Fruit fly (Drosophila melanogaster) whole organism, embryonic: ENCODE data around the gene CG12522.

Experiments
- Asciz ChIP-seq: fragments of 200-800 bp; sonication (Bioruptor generic); optimal IDR thresholded peaks from 2 replicates; lab custom pipeline; 2017; ENCODE audit warnings: missing biosample characterization, mild to moderate bottlenecking, missing genetic modification characterization, missing genetic modification reagents
- Bdp1 ChIP-seq: fragments of 200-800 bp; sonication (Bioruptor generic); optimal IDR thresholded peaks from 3 replicates; lab custom pipeline; 2016; ENCODE audit warnings: missing biosample characterization, missing genetic modification characterization
- CG10274 ChIP-seq: fragments of 200-800 bp; sonication (Bioruptor generic); optimal IDR thresholded peaks from 3 replicates; lab custom pipeline; 2017; ENCODE audit warnings: missing biosample characterization, mild to moderate bottlenecking, missing genetic modification characterization
- CG11093 ChIP-seq: fragments of 200-800 bp; sonication (Bioruptor generic); IDR thresholded peaks from 3 replicates; pipeline ENCODE4 v1.3.6; 2022; ENCODE audit warnings: missing biosample characterization, missing genetic modification characterization
- CG1233 ChIP-seq: fragments of 200-800 bp; sonication (Bioruptor generic); optimal IDR thresholded peaks from 4 replicates; lab custom pipeline; 2018; ENCODE audit warnings: missing biosample characterization, mild to moderate bottlenecking, missing genetic modification characterization
- CG15479 ChIP-seq: fragments of 200-800 bp; sonication (Bioruptor generic); optimal IDR thresholded peaks from 3 replicates; lab custom pipeline; 2019; ENCODE audit warnings: missing biosample characterization, mild to moderate bottlenecking, missing genetic modification characterization, moderate library complexity
- CG16813 ChIP-seq: fragments of 200-800 bp; sonication (Bioruptor generic); IDR thresholded peaks from 3 replicates; pipeline ENCODE4 v1.3.6; 2022; ENCODE audit warnings: missing biosample characterization, missing genetic modification characterization; ENCODE audit not compliant: partially characterized antibody
- CG17186 ChIP-seq: fragments of 200-800 bp; sonication (Bioruptor generic); optimal IDR thresholded peaks from 3 replicates; lab custom pipeline; 2017; ENCODE audit warnings: missing biosample characterization, missing genetic modification reagents, missing genetic modification characterization
- CG17328 ChIP-seq: fragments of 200-800 bp; sonication (Bioruptor generic); IDR thresholded peaks from 2 replicates; pipeline ENCODE4 v1.3.6; 2022; ENCODE audit warnings: missing biosample characterization, missing genetic modification characterization
- CG18599 ChIP-seq: fragments of 200-800 bp; sonication (Bioruptor generic); optimal IDR thresholded peaks from 3 replicates; lab custom pipeline; 2017; ENCODE audit warnings: missing biosample characterization, missing genetic modification characterization, mild to moderate bottlenecking, moderate library complexity, missing genetic modification reagents
- CG2199 ChIP-seq: fragments of 200-800 bp; sonication (Bioruptor generic); IDR thresholded peaks from 3 replicates; pipeline ENCODE4 v1.3.6; 2022; ENCODE audit warnings: missing biosample characterization, missing genetic modification characterization
- CG2678 ChIP-seq: fragments of 200-800 bp; sonication (Bioruptor generic); optimal IDR thresholded peaks from 3 replicates; lab custom pipeline; 2019; ENCODE audit warnings: missing biosample characterization, mild to moderate bottlenecking, missing genetic modification characterization, moderate library complexity
- CG2712 ChIP-seq: fragments of 200-800 bp; optimal IDR thresholded peaks from 3 replicates; lab custom pipeline; 2019; ENCODE audit warnings: missing biosample characterization, mild to moderate bottlenecking, missing genetic modification characterization, moderate library complexity
- CG4360 ChIP-seq: fragments of 200-800 bp; sonication (Bioruptor generic); IDR thresholded peaks from 2 replicates; pipeline ENCODE4 v1.3.6; 2022; ENCODE audit warnings: missing biosample characterization, missing genetic modification characterization
- CG4617 ChIP-seq: fragments of 200-800 bp; sonication (Bioruptor generic); optimal IDR thresholded peaks from 3 replicates; lab custom pipeline; 2016; ENCODE audit warnings: missing biosample characterization, missing genetic modification characterization, borderline replicate concordance
- CG4820 ChIP-seq: fragments of 200-800 bp; sonication (Bioruptor generic); optimal IDR thresholded peaks from 3 replicates; lab custom pipeline; 2016; ENCODE audit warnings: missing biosample characterization, missing genetic modification characterization
- CG5245 ChIP-seq: fragments of 200-800 bp; sonication (Bioruptor generic); optimal IDR thresholded peaks from 3 replicates; lab custom pipeline; 2016; ENCODE audit warnings: missing biosample characterization, missing genetic modification characterization
- CG8290 ChIP-seq, 3 experiments: fragments of 200-800 bp; sonication (Bioruptor generic); optimal IDR thresholded peaks; 2 replicates each; lab custom pipeline; 2016 to 2019; ENCODE audit warnings: missing biosample characterization in 3 of 3, missing genetic modification characterization in 3 of 3, mild to moderate bottlenecking in 2 of 3, moderate library complexity in 1 of 3
- CG8359 ChIP-seq: fragments of 200-800 bp; sonication (Bioruptor generic); optimal IDR thresholded peaks from 2 replicates; lab custom pipeline; 2017; ENCODE audit warnings: missing biosample characterization, mild to moderate bottlenecking, missing genetic modification characterization, borderline replicate concordance
- Dad ChIP-seq: fragments of 200-800 bp; sonication (Bioruptor generic); optimal IDR thresholded peaks from 3 replicates; lab custom pipeline; 2016; ENCODE audit warnings: missing biosample characterization, missing genetic modification characterization
- Dip3 ChIP-seq: fragments of 200-800 bp; sonication (Bioruptor generic); optimal IDR thresholded peaks from 3 replicates; lab custom pipeline; 2016; ENCODE audit warnings: missing biosample characterization, missing genetic modification characterization
- Eip74EF ChIP-seq, 2 experiments: fragments of 200-800 bp in 1 of 2; fragments of >200 bp in 1 of 2; sonication (Bioruptor generic) in 1 of 2; optimal IDR thresholded peaks; 2 replicates each; lab custom pipeline; 2017 to 2019; ENCODE audit warnings: missing biosample characterization in 2 of 2, missing genetic modification characterization in 2 of 2, mild to moderate bottlenecking in 1 of 2, moderate library complexity in 1 of 2
- Gug ChIP-seq: fragments of 200-800 bp; sonication (Bioruptor generic); IDR thresholded peaks from 4 replicates; pipeline ENCODE4 v1.3.6; 2022; ENCODE audit warnings: missing biosample characterization, missing genetic modification characterization
- HLHmδ ChIP-seq: fragments of 200-800 bp; sonication (Bioruptor generic); optimal IDR thresholded peaks from 2 replicates; lab custom pipeline; 2018; ENCODE audit warnings: missing biosample characterization, mild to moderate bottlenecking, missing genetic modification characterization, moderate library complexity
- Jarid2 ChIP-seq: fragments of 200-800 bp; sonication (Bioruptor generic); optimal IDR thresholded peaks from 3 replicates; lab custom pipeline; 2017; ENCODE audit warnings: mild to moderate bottlenecking, missing biosample characterization, missing genetic modification reagents, missing genetic modification characterization
- MTF-1 ChIP-seq: fragments of 200-800 bp; sonication (Bioruptor generic); optimal IDR thresholded peaks from 2 replicates; lab custom pipeline; 2018; ENCODE audit warnings: missing biosample characterization, mild to moderate bottlenecking, missing genetic modification characterization, borderline replicate concordance
- Mrtf ChIP-seq: fragments of 200-800 bp; sonication (Bioruptor generic); IDR thresholded peaks from 3 replicates; pipeline ENCODE4 v1.3.6; 2022; ENCODE audit warnings: missing biosample characterization, missing genetic modification characterization
- Myb ChIP-seq: fragments of 200-800 bp; sonication (Bioruptor generic); optimal IDR thresholded peaks from 2 replicates; lab custom pipeline; 2016; ENCODE audit warnings: missing biosample characterization, missing genetic modification characterization
- Sox102F ChIP-seq: fragments of 200-800 bp; sonication (Bioruptor generic); optimal IDR thresholded peaks from 2 replicates; lab custom pipeline; 2018; ENCODE audit warnings: missing biosample characterization, mild to moderate bottlenecking, missing genetic modification characterization, moderate library complexity
- al ChIP-seq: fragments of 200-800 bp; sonication (Bioruptor generic); IDR thresholded peaks from 2 replicates; pipeline ENCODE4 v1.3.6; 2022; ENCODE audit warnings: missing biosample characterization, missing genetic modification characterization
- bbx ChIP-seq: fragments of 200-800 bp; sonication (Bioruptor generic); IDR thresholded peaks from 2 replicates; pipeline ENCODE4 v1.3.6; 2022; ENCODE audit warnings: missing biosample characterization, missing genetic modification characterization; ENCODE audit not compliant: partially characterized antibody
- chn ChIP-seq: fragments of 200-800 bp; sonication (Bioruptor generic); optimal IDR thresholded peaks from 2 replicates; lab custom pipeline; 2016; ENCODE audit warnings: missing biosample characterization, missing genetic modification characterization
- cwo ChIP-seq: fragments of 200-800 bp; sonication (Bioruptor generic); optimal IDR thresholded peaks from 3 replicates; lab custom pipeline; 2017; ENCODE audit warnings: missing biosample characterization, missing genetic modification characterization, mild to moderate bottlenecking, moderate library complexity, missing genetic modification reagents
- dan ChIP-seq: fragments of 200-800 bp; sonication (Bioruptor generic); IDR thresholded peaks from 2 replicates; pipeline ENCODE4 v1.3.6; 2022; ENCODE audit warnings: missing biosample characterization, missing genetic modification characterization
- dmrt11E ChIP-seq: fragments of 200-800 bp; sonication (Bioruptor generic); optimal IDR thresholded peaks from 3 replicates; lab custom pipeline; 2018; ENCODE audit warnings: missing biosample characterization, mild to moderate bottlenecking, missing genetic modification characterization, moderate library complexity
- grau ChIP-seq: fragments of 200-800 bp; optimal IDR thresholded peaks from 3 replicates; lab custom pipeline; 2019; ENCODE audit warnings: missing biosample characterization, mild to moderate bottlenecking, missing genetic modification characterization, moderate library complexity
- gsb-n ChIP-seq: fragments of 200-800 bp; sonication (Bioruptor generic); optimal IDR thresholded peaks from 3 replicates; lab custom pipeline; 2018; ENCODE audit warnings: missing biosample characterization, mild to moderate bottlenecking, missing genetic modification characterization
- h ChIP-seq: fragments of >200 bp; optimal IDR thresholded peaks from 2 replicates; lab custom pipeline; 2017
- inv ChIP-seq: fragments of 200-800 bp; sonication (Bioruptor generic); IDR thresholded peaks from 2 replicates; pipeline ENCODE4 v1.3.6; 2022; ENCODE audit warnings: missing biosample characterization, missing genetic modification characterization; ENCODE audit not compliant: partially characterized antibody
- knrl ChIP-seq: fragments of 200-800 bp; sonication (Bioruptor generic); IDR thresholded peaks from 3 replicates; pipeline ENCODE4 v1.3.6; 2022; ENCODE audit warnings: missing biosample characterization, missing genetic modification characterization; ENCODE audit not compliant: partially characterized antibody
- lab ChIP-seq: fragments of 200-800 bp; sonication (Bioruptor generic); optimal IDR thresholded peaks from 3 replicates; lab custom pipeline; 2017; ENCODE audit warnings: missing biosample characterization, missing genetic modification characterization, mild to moderate bottlenecking, moderate library complexity, missing genetic modification reagents
- pfk ChIP-seq: fragments of 200-800 bp; sonication (Bioruptor generic); optimal IDR thresholded peaks from 2 replicates; lab custom pipeline; 2018; ENCODE audit warnings: missing biosample characterization, mild to moderate bottlenecking, missing genetic modification characterization, moderate library complexity
- pum ChIP-seq: fragments of 200-800 bp; sonication (Bioruptor generic); optimal IDR thresholded peaks from 2 replicates; lab custom pipeline; 2016; ENCODE audit warnings: missing biosample characterization, missing genetic modification characterization
- sens-2 ChIP-seq: fragments of 200-800 bp; sonication (Bioruptor generic); IDR thresholded peaks from 2 replicates; pipeline ENCODE4 v1.3.6; 2022; ENCODE audit warnings: missing biosample characterization, missing genetic modification characterization
- sob ChIP-seq: fragments of 200-800 bp; sonication (Bioruptor generic); IDR thresholded peaks from 2 replicates; pipeline ENCODE4 v1.3.6; 2022; ENCODE audit warnings: missing biosample characterization, missing genetic modification characterization
- ttk ChIP-seq: fragments of 200-800 bp; sonication (Bioruptor generic); IDR thresholded peaks from 2 replicates; pipeline ENCODE4 v2.1.2; 2022; ENCODE audit warnings: missing biosample characterization, missing genetic modification characterization
- tup ChIP-seq: fragments of 200-800 bp; sonication (Bioruptor generic); optimal IDR thresholded peaks from 2 replicates; lab custom pipeline; 2016; ENCODE audit warnings: missing biosample characterization, mild to moderate bottlenecking, missing genetic modification characterization, moderate library complexity
- vfl ChIP-seq: fragments of 200-800 bp; sonication (Bioruptor generic); optimal IDR thresholded peaks from 2 replicates; lab custom pipeline; 2016; ENCODE audit warnings: missing biosample characterization, missing genetic modification characterization
- wdn ChIP-seq: fragments of 200-800 bp; sonication (Bioruptor generic); IDR thresholded peaks from 2 replicates; pipeline ENCODE4 v1.3.6; 2022; ENCODE audit warnings: missing biosample characterization, missing genetic modification characterization
- zfh1 ChIP-seq: fragments of 200-800 bp; sonication (Bioruptor generic); IDR thresholded peaks from 3 replicates; pipeline ENCODE4 v1.3.6; 2022; ENCODE audit warnings: missing biosample characterization, missing genetic modification characterization

The CG12522 gene

dm6 chr3L:11070372-11070854, 37.6 kb upstream of the CG12522 start, which contains the start of gene Mocs1 (continued):
- TF ChIP-seq Gug (GFP tag; lab: Robert Waterston, UW), result no peak
- TF ChIP-seq Sox102F (GFP tag; lab: Kevin White, UChicago), result no peak
- TF ChIP-seq CG17186, result no peak
- peak; percentile 13; the same call in 1 of the 3 replicates for TF ChIP-seq Mrtf (GFP tag; lab: Robert Waterston, UW)
- TF ChIP-seq sens-2 (GFP tag; lab: Robert Waterston, UW), result no peak
- no peak for TF ChIP-seq CG10274 (GFP tag; lab: Kevin White, UChicago)
- TF ChIP-seq CG11093, result no peak
- no peak for TF ChIP-seq CG4820 (GFP tag; lab: Kevin White, UChicago)
- no peak; the same call in 1 of the 2 replicates for TF ChIP-seq sob (GFP tag; lab: Robert Waterston, UW)
- TF ChIP-seq wdn (GFP tag; lab: Robert Waterston, UW), result peak; percentile 30; the same call in 1 of the 2 replicates
- TF ChIP-seq vfl (GFP tag; lab: Kevin White, UChicago), result no peak
- TF ChIP-seq zfh1 (GFP tag; lab: Robert Waterston, UW), result no peak
- TF ChIP-seq dmrt11E (tag; lab: Kevin White, UChicago), result no peak
- TF ChIP-seq pfk (GFP tag; lab: Kevin White, UChicago), result no peak
- no peak for TF ChIP-seq gsb-n (tag; lab: Kevin White, UChicago)
- no peak for TF ChIP-seq h (lab: Kevin White, UChicago)
- TF ChIP-seq CG8290 (GFP tag; optimal IDR thresholded peaks at IDR 0.05; lab: Kevin White, UChicago), result no peak
- TF ChIP-seq CG8290 (tag; optimal IDR thresholded peaks at IDR 0.05; lab: Kevin White, UChicago), result peak in 1 of 2 experiments; percentile 45
- no peak for TF ChIP-seq Myb (GFP tag; lab: Kevin White, UChicago)
- TF ChIP-seq ttk, result peak; percentile 26; the same call in 1 of the 2 replicates
- no peak for TF ChIP-seq CG2199 (GFP tag; lab: Robert Waterston, UW)
- peak; percentile 68 for TF ChIP-seq lab
- TF ChIP-seq bbx, result no peak
- TF ChIP-seq chn (GFP tag; lab: Kevin White, UChicago), result no peak
- TF ChIP-seq Asciz (GFP tag; lab: Kevin White, UChicago), result no peak
- no peak for TF ChIP-seq CG8359 (GFP tag; lab: Kevin White, UChicago)
- TF ChIP-seq CG4360 (GFP tag; lab: Robert Waterston, UW), result no peak
- TF ChIP-seq CG2712 (tag; lab: Kevin White, UChicago), result no peak
- peak; percentile 6 for TF ChIP-seq CG18599
- no peak for TF ChIP-seq CG1233 (GFP tag; lab: Kevin White, UChicago)
- TF ChIP-seq HLHmδ (GFP tag; lab: Kevin White, UChicago), result no peak
- peak; percentile 7 for TF ChIP-seq CG2678
- no peak for TF ChIP-seq dan (GFP tag; lab: Robert Waterston, UW)
- TF ChIP-seq pum (GFP tag; lab: Kevin White, UChicago), result no peak
- TF ChIP-seq Dad, result no peak
- TF ChIP-seq al (GFP tag; lab: Robert Waterston, UW), result no peak
- TF ChIP-seq CG16813, result no peak
- peak; percentile 30; the same call in 1 of the 2 replicates for TF ChIP-seq CG17328
- TF ChIP-seq Jarid2 (GFP tag; lab: Kevin White, UChicago), result peak; percentile 57
- no peak for TF ChIP-seq Eip74EF (GFP tag; optimal IDR thresholded peaks at IDR 0.05; lab: Kevin White, UChicago)
- TF ChIP-seq tup (GFP tag; lab: Kevin White, UChicago), result no peak
- no peak for TF ChIP-seq CG15479 (GFP tag; lab: Kevin White, UChicago)
- peak; percentile 40 for TF ChIP-seq cwo (GFP tag; lab: Kevin White, UChicago)
- TF ChIP-seq knrl (GFP tag; lab: Robert Waterston, UW), result no peak
- TF ChIP-seq MTF-1, result no peak
- TF ChIP-seq CG4617 (GFP tag; lab: Kevin White, UChicago), result no peak
- no peak for TF ChIP-seq inv (GFP tag; lab: Robert Waterston, UW)
- no peak for TF ChIP-seq CG5245 (GFP tag; lab: Kevin White, UChicago)
- TF ChIP-seq Bdp1 (GFP tag; lab: Kevin White, UChicago), result no peak
- TF ChIP-seq Dip3, result no peak
- TF ChIP-seq grau (tag; lab: Kevin White, UChicago), result peak; percentile 17
